Worm (Caenorhabditis elegans): ENCODE data around the gene T25E12.6.

ce11 chrV:16794079-16794478 lies 51.9 kb downstream of the T25E12.6 start:
- TF ChIP-seq nhr-12 (tag; optimal IDR thresholded peaks at IDR 0.05), result no peak
- no peak for TF ChIP-seq nhr-77 (tag; optimal IDR thresholded peaks at IDR 0.05)
